Worm (Caenorhabditis elegans) whole organism, L2 larva: ENCODE data around the gene pqn-10.

Experiments used
- C34F6.9 ChIP-seq: fragments of 150-350 bp; optimal IDR thresholded peaks from 2 replicates; lab custom pipeline; 2014; ENCODE audit warnings: missing biosample characterization, missing genetic modification characterization
- F13H6.1 ChIP-seq: sonication (generic microtip); optimal IDR thresholded peaks from 2 replicates; lab custom pipeline; 2016; ENCODE audit warnings: missing genetic modification characterization, missing compliant biosample characterization
- R02D3.7 ChIP-seq: fragments of 150-350 bp; optimal IDR thresholded peaks from 2 replicates; lab custom pipeline; 2014; ENCODE audit warnings: missing biosample characterization, missing genetic modification characterization
- ama-1 ChIP-seq: fragments of 150-350 bp; optimal IDR thresholded peaks from 2 replicates; lab custom pipeline; 2018; ENCODE audit warnings: inconsistent platforms
- ceh-82 ChIP-seq: fragments of 150-350 bp; optimal IDR thresholded peaks from 2 replicates; lab custom pipeline; 2014; ENCODE audit warnings: missing biosample characterization, missing genetic modification characterization
- gmeb-1 ChIP-seq: fragments of 150-350 bp; optimal IDR thresholded peaks from 2 replicates; lab custom pipeline; 2014; ENCODE audit warnings: missing biosample characterization, missing genetic modification characterization
- lin-13 ChIP-seq: fragments of 150-350 bp; optimal IDR thresholded peaks from 2 replicates; lab custom pipeline; 2014; ENCODE audit warnings: missing biosample characterization, missing genetic modification reagents, missing genetic modification characterization
- lin-39 ChIP-seq: fragments of 150-350 bp; optimal IDR thresholded peaks from 2 replicates; lab custom pipeline; 2014; ENCODE audit warnings: missing biosample characterization, missing genetic modification reagents, missing genetic modification characterization
- nhr-23 ChIP-seq: fragments of 150-350 bp; optimal IDR thresholded peaks from 2 replicates; lab custom pipeline; 2014; ENCODE audit warnings: missing biosample characterization, missing genetic modification reagents, missing genetic modification characterization
- skn-1 ChIP-seq: sonication (generic microtip); optimal IDR thresholded peaks from 2 replicates; lab custom pipeline; 2017; ENCODE audit warnings: missing biosample characterization, missing genetic modification characterization
- snpc-4 ChIP-seq: fragments of 150-350 bp; optimal IDR thresholded peaks from 2 replicates; lab custom pipeline; 2014; ENCODE audit warnings: missing biosample characterization, missing genetic modification characterization
- zag-1 ChIP-seq: fragments of 150-350 bp; optimal IDR thresholded peaks from 2 replicates; lab custom pipeline; 2014; ENCODE audit warnings: missing biosample characterization, missing genetic modification characterization
- ztf-11 ChIP-seq: sonication (generic microtip); optimal IDR thresholded peaks from 2 replicates; lab custom pipeline; 2017; ENCODE audit warnings: missing biosample characterization, missing genetic modification characterization

ce11 chrIII:6482918-6483317 is 45.1 kb upstream of the pqn-10 start, which contains the start of gene chtb-2:
- TF ChIP-seq nhr-23 (tag; lab: Kevin White, UChicago) = no peak
- no peak for TF ChIP-seq lin-13 (GFP tag; lab: Kevin White, UChicago)
- no peak for TF ChIP-seq zag-1 (tag; lab: Kevin White, UChicago)
- no peak for TF ChIP-seq lin-39 (tag; lab: Kevin White, UChicago)
- no peak for TF ChIP-seq C34F6.9 (tag; lab: Kevin White, UChicago)
- TF ChIP-seq ama-1 (lab: Kevin White, UChicago) = no peak
- no peak for TF ChIP-seq gmeb-1 (tag; lab: Kevin White, UChicago)
- TF ChIP-seq ceh-82 (tag; lab: Kevin White, UChicago) = no peak
- TF ChIP-seq snpc-4 (tag; lab: Kevin White, UChicago) = no peak
- no peak for TF ChIP-seq R02D3.7 (tag; lab: Kevin White, UChicago)
- TF ChIP-seq skn-1 (tag; lab: Kevin White, UChicago) = no peak
- TF ChIP-seq ztf-11 (tag; lab: Kevin White, UChicago) = no peak
- no peak for TF ChIP-seq F13H6.1 (tag; lab: Kevin White, UChicago)
